Worm (Caenorhabditis elegans): ENCODE measurements around the gene C25F9.14.
"Not testable (repeated sequence)": the region's sequence is repeated elsewhere in the genome, so short reads cannot be mapped to it uniquely, and the experiment has no call there.

The C25F9.14 gene

DNA sequence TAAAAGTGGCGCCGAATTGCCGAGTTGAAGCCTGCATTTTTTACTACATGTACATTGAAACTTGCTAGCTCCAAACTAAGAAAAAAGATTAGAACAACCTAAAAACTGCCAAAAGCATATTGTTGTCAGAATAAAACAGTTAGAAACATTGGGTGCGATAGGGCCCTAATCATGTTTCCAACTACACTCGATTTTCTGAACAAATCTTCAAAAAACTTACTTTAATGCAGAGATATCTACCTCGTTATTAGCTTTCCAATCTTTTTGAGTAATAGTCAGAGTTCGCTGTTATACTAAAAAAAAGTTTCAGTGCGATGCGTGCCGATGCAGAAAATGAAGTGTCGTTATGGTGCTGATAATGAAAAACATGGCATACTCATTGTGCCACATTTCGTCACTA is 19.4 kb downstream of the C25F9.14 start, which contains the start of the genes Y43F8B.13 and Y43F8B.14:
Gene Y43F8B.13 (plus strand): TSS at position 301 of the 400 bp plus-strand sequence.
Gene Y43F8B.14 (minus strand): TSS at position 322 of the 400 bp plus-strand sequence.
- no peak for TF ChIP-seq nhr-27 (tag; optimal IDR thresholded peaks at IDR 0.05)
- no peak for TF ChIP-seq F49E8.2 (tag; optimal IDR thresholded peaks at IDR 0.05; ENCODE audit: insufficient read depth)
- TF ChIP-seq snpc-1.1 (tag; optimal IDR thresholded peaks at IDR 0.05; ENCODE audit: insufficient read depth): no peak
- no peak for TF ChIP-seq let-607 (tag; optimal IDR thresholded peaks at IDR 0.05)
- TF ChIP-seq cebp-1 (GFP tag; IDR thresholded peaks at IDR 0.05): no peak
- TF ChIP-seq cebp-1 (tag; optimal IDR thresholded peaks at IDR 0.05): no peak
- no peak for TF ChIP-seq snpc-4 (GFP tag; optimal IDR thresholded peaks at IDR 0.05)
- no peak for TF ChIP-seq snpc-4 (tag; optimal IDR thresholded peaks at IDR 0.05)
- no peak for TF ChIP-seq F55B11.4 (tag; optimal IDR thresholded peaks at IDR 0.05; ENCODE audit: borderline replicate concordance, insufficient read depth)
- TF ChIP-seq xnd-1 (tag; optimal IDR thresholded peaks at IDR 0.05): no peak
- TF ChIP-seq aptf-3 (GFP tag; IDR thresholded peaks at IDR 0.05): no peak
- TF ChIP-seq madf-6 (GFP tag; IDR thresholded peaks at IDR 0.05): no peak
- TF ChIP-seq bed-2 (GFP tag; IDR thresholded peaks at IDR 0.05): no peak
- no peak for TF ChIP-seq zim-3 (tag; optimal IDR thresholded peaks at IDR 0.05)
- no peak for TF ChIP-seq ceh-79 (tag; optimal IDR thresholded peaks at IDR 0.05)

DNA sequence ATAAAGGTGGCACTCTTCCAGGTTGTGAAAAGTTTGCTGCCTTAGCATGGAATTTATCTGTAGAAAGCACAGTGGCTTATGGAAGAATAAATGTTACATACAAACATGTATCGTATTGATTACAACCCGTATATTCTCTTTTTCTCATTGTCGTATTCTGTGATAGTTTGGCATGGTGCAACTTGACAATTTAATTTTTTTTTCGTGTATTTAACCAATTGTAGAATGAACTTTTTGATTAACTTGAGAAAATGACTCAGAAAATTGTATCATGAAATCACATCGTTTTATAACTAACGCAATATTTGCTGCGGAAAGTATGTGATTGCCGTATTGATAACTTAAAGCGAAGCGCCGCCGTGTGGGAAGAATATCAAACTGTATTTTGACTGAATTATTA is 20.8 kb downstream of the C25F9.14 start, which contains the start of gene Y43F8B.24:
Gene Y43F8B.24 (plus strand): TSS at position 301 of the 400 bp plus-strand sequence.
- TF ChIP-seq F37B4.10 (GFP tag; IDR thresholded peaks at IDR 0.05) (no peak), ceh-40 (GFP tag; IDR thresholded peaks at IDR 0.05) (no peak), atf-7 (tag; optimal IDR thresholded peaks at IDR 0.05) (no peak), K12H6.12 (tag; optimal IDR thresholded peaks at IDR 0.05) (no peak), hlh-12 (tag; optimal IDR thresholded peaks at IDR 0.05) (no peak), aptf-3 (GFP tag; IDR thresholded peaks at IDR 0.05) (no peak), aptf-2 (GFP tag; conservative IDR thresholded peaks at IDR 0.05) (no peak), mxl-1 (tag; optimal IDR thresholded peaks at IDR 0.05) (no peak), T07F8.4 (tag; optimal IDR thresholded peaks at IDR 0.05) (no peak), Y67H2A.10 (GFP tag; conservative IDR thresholded peaks at IDR 0.05) (no peak), ceh-91 (GFP tag; IDR thresholded peaks at IDR 0.05) (no peak)

DNA sequence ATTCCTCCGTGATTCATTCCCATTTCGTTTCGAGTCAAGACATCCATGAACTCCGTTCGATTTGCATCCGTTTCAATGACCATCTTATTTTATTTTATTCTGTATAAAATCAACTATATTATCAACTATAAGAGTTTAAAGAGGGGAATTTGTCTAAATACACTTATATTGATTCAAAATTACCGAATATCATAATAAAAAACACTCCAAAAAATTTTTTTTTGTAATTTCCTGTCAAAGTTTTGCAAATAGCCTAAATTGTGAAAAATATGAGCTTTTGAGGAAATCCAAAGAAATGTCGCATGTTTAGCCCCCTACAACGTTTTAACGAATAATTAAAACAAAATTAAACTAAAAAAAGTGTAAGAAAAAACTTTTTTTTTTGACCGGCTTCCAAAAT is 25.7 kb downstream of the C25F9.14 start, which contains the start of gene Y43F8B.15:
Gene Y43F8B.15 (minus strand): TSS at position 101 of the 400 bp plus-strand sequence.
- no peak for TF ChIP-seq D2030.7 (GFP tag; IDR thresholded peaks at IDR 0.05)

DNA sequence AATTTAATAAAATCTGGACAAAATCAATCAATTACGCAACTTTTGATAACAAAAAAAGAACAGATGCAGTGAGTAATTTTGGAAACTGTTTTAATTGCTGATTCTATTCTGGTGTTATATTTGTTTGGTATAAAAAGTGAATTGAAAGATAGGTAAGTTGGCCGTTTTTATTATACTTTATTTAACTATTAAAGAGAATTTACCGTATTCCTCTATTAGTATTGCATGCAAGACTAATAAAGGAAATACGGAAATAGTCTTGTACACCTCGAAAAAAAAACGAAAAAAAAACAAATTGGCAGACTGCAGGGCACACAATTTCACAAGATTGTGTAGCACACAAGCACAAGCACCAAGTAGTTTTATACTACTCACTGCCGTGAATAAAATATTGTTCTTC is 26.3 kb downstream of the C25F9.14 start, which contains the start of gene Y43F8B.25:
Gene Y43F8B.25 (plus strand): TSS at position 301 of the 400 bp plus-strand sequence.
- TF ChIP-seq mxl-1 (tag; optimal IDR thresholded peaks at IDR 0.05) (no peak), athp-1 (tag; optimal IDR thresholded peaks at IDR 0.05) (no peak), repo-1 (tag; optimal IDR thresholded peaks at IDR 0.05) (no peak)

- TF ChIP-seq snpc-4 (GFP tag; optimal IDR thresholded peaks at IDR 0.05): not testable (repeated sequence)
- peak in 2 of 4 experiments; percentile 57 to 82 for TF ChIP-seq snpc-4 (tag; optimal IDR thresholded peaks at IDR 0.05)
Observed at ce11 chrV:19466775-19467174, 30.5 kb downstream of the C25F9.14 start.

- TF ChIP-seq tbp1 (GFP tag; optimal IDR thresholded peaks at IDR 0.05): no peak
- TF ChIP-seq nhr-80 (tag; optimal IDR thresholded peaks at IDR 0.05): peak; percentile 77
- TF ChIP-seq ceh-91 (GFP tag; IDR thresholded peaks at IDR 0.05): no peak
- peak; percentile 31; the same call in 1 of the 2 replicates for TF ChIP-seq cebp-1 (GFP tag; IDR thresholded peaks at IDR 0.05)
- peak; percentile 41 for TF ChIP-seq cebp-1 (tag; optimal IDR thresholded peaks at IDR 0.05)
Observed at ce11 chrV:19467574-19467973, 31.3 kb downstream of the C25F9.14 start, which contains the start of gene Y43F8B.23. Gene Y43F8B.23 (minus strand): TSS chrV:19467648.
